Worm (Caenorhabditis elegans) whole organism, midembryonic: Measurements from ENCODE around the gene dod-20.

ENCODE experiments used
- T22C8.4 ChIP-seq: fragments of 200-800 bp; sonication (Bioruptor generic); IDR thresholded peaks from 2 replicates; pipeline ENCODE4 v1.3.6; 2022; ENCODE audit warnings: missing genetic modification characterization, missing compliant biosample characterization
- cog-1 ChIP-seq: sonication (generic microtip); optimal IDR thresholded peaks from 2 replicates; lab custom pipeline; 2016; ENCODE audit warnings: missing genetic modification characterization, missing compliant biosample characterization
- flt-1 ChIP-seq: fragments of 200-800 bp; sonication (Bioruptor generic); IDR thresholded peaks from 2 replicates; pipeline ENCODE4 v1.3.6; 2022; ENCODE audit warnings: missing genetic modification characterization, missing compliant biosample characterization
- klf-2 ChIP-seq: fragments of 200-800 bp; sonication (Bioruptor generic); conservative IDR thresholded peaks from 2 replicates; pipeline ENCODE4 v1.3.6; 2022; ENCODE audit warnings: missing genetic modification reagents, missing genetic modification characterization, missing compliant biosample characterization
- med-1 ChIP-seq: sonication (generic microtip); optimal IDR thresholded peaks from 2 replicates; lab custom pipeline; 2017; ENCODE audit warnings: missing genetic modification characterization, mild to moderate bottlenecking, missing compliant biosample characterization, antibody characterized with exemption, missing genetic modification reagents; ENCODE audit not compliant: insufficient read depth
- ref-1 ChIP-seq: fragments of 200-800 bp; sonication (Bioruptor generic); conservative IDR thresholded peaks from 2 replicates; pipeline ENCODE4 v1.3.6; 2022; ENCODE audit warnings: missing genetic modification reagents, missing genetic modification characterization, missing compliant biosample characterization
- tab-1 ChIP-seq: fragments of 200-800 bp; sonication (Bioruptor generic); IDR thresholded peaks from 2 replicates; pipeline ENCODE4 v1.3.6; 2022; ENCODE audit warnings: missing genetic modification characterization, missing compliant biosample characterization
- ztf-23 ChIP-seq: fragments of 200-800 bp; sonication (Bioruptor generic); IDR thresholded peaks from 2 replicates; pipeline ENCODE4 v1.3.6; 2022; ENCODE audit warnings: missing genetic modification reagents, missing genetic modification characterization, missing compliant biosample characterization
- ztf-29 ChIP-seq: fragments of 200-800 bp; sonication (Bioruptor generic); IDR thresholded peaks from 2 replicates; pipeline ENCODE4 v1.3.6; 2022; ENCODE audit warnings: missing genetic modification reagents, missing genetic modification characterization, missing compliant biosample characterization

DNA sequence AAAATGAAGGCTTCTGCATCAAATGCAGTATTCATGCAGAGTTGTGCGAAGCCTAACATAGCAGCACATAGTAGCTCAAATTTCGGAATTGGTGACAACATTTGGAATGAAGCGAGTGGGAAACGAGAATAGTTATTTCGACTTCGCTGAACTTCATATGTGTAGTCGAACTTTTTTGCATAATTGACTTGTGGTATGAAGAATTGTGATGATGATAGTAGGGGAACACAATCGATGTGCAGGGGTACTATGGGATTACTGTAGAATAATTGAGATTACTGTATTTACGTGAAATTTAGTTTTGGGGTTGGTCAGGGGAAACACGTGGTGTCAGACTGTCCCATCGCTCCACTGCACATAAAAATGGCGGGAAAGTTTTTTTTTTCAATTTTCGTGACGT, 18.7 kb downstream of the dod-20 start, which contains the start of gene B0554.7:
- no peak for TF ChIP-seq ref-1 (GFP tag; lab: Robert Waterston, UW)
- TF ChIP-seq flt-1 (GFP tag; lab: Robert Waterston, UW), result no peak
- no peak for TF ChIP-seq cog-1 (tag; lab: Kevin White, UChicago)
- TF ChIP-seq ztf-29 (GFP tag; lab: Robert Waterston, UW), result no peak
- TF ChIP-seq ztf-23 (GFP tag; lab: Robert Waterston, UW), result no peak
- no peak for TF ChIP-seq klf-2
- no peak for TF ChIP-seq med-1 (GFP tag; lab: Kevin White, UChicago)
- no peak for TF ChIP-seq tab-1 (GFP tag; lab: Robert Waterston, UW)
- TF ChIP-seq T22C8.4 (GFP tag; lab: Robert Waterston, UW), result no peak
